Worm (Caenorhabditis elegans): ENCODE data around the gene srx-95.

DNA sequence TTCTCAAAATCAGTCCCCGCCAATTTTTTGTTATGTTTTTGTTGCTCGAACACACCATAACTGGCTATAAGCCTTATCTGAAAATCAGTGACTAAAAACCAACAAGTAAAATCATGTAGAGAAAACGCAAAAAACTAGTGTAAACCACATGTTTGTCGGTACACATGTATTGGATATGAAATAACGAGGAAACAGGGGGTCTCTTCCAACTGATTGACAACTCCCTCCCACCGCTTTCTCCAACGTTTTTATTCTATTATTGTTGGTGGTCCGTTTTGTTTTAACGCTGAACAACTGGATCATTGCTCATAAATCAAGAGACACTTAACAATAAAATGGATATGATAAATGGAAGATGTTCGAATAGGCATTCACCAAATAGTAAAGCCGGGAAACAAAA lies 27.8 kb downstream of the srx-95 start:
- TF ChIP-seq zag-1 (tag; optimal IDR thresholded peaks at IDR 0.05) (no peak), elt-2 (tag; optimal IDR thresholded peaks at IDR 0.05) (no peak), ceh-82 (tag; optimal IDR thresholded peaks at IDR 0.05) (no peak), hpl-2 (GFP tag; optimal IDR thresholded peaks at IDR 0.05) (no peak), jun-1 (tag; optimal IDR thresholded peaks at IDR 0.05) (no peak), nhr-76 (tag; optimal IDR thresholded peaks at IDR 0.05) (no peak), zip-4 (GFP tag; optimal IDR thresholded peaks at IDR 0.05) (no peak), ceh-88 (GFP tag; IDR thresholded peaks at IDR 0.05) (no peak), nhr-11 (tag; optimal IDR thresholded peaks at IDR 0.05) (no peak), fkh-4 (tag; optimal IDR thresholded peaks at IDR 0.05; ENCODE audit: borderline replicate concordance) (no peak)
